Fruit fly (Drosophila melanogaster): ENCODE data around the gene Pdk1.
A peak's percentile ranks its signal among the peaks of the same experiment; 100 is the strongest.

The Pdk1 gene

dm6 chr3L:129311-129816 lies at the start of gene Pdk1:
TSS of gene Pdk1 (plus strand) at chr3L:129450.
- peak; percentile 20; the same call in 1 of the 2 replicates for TF ChIP-seq Ets98B (GFP tag; IDR thresholded peaks at IDR 0.05)
- TF ChIP-seq CG14655 (GFP tag; optimal IDR thresholded peaks at IDR 0.05), result no peak
- peak; percentile 34 for TF ChIP-seq gl (tag; optimal IDR thresholded peaks at IDR 0.05)
- peak; percentile 32; the same call in 1 of the 2 replicates for TF ChIP-seq CG32121 (GFP tag; IDR thresholded peaks at IDR 0.05)
- TF ChIP-seq CG13204 (GFP tag; optimal IDR thresholded peaks at IDR 0.05), result peak; percentile 22
- TF ChIP-seq CG34367 (tag; optimal IDR thresholded peaks at IDR 0.05), result no peak
- TF ChIP-seq CG17806 (tag; optimal IDR thresholded peaks at IDR 0.05), result no peak
- no peak for TF ChIP-seq CG8159 (tag; optimal IDR thresholded peaks at IDR 0.05)
- TF ChIP-seq fd96Ca (GFP tag; IDR thresholded peaks at IDR 0.05), result peak; percentile 59
- TF ChIP-seq rn (GFP tag; IDR thresholded peaks at IDR 0.05), result no peak
- TF ChIP-seq Snoo (tag; optimal IDR thresholded peaks at IDR 0.05), result peak; percentile 10
- TF ChIP-seq D1 (tag; optimal IDR thresholded peaks at IDR 0.05), result no peak
- TF ChIP-seq EcR (GFP tag; optimal IDR thresholded peaks at IDR 0.05), result peak; percentile 81
- TF ChIP-seq Pif1A (GFP tag; optimal IDR thresholded peaks at IDR 0.05), result no peak
- TF ChIP-seq CG12605 (GFP tag; IDR thresholded peaks at IDR 0.05), result peak; percentile 55; the same call in 1 of the 2 replicates
- no peak for TF ChIP-seq CG9948 (tag; optimal IDR thresholded peaks at IDR 0.05)
- TF ChIP-seq CG4496 (GFP tag; IDR thresholded peaks at IDR 0.05), result peak; percentile 52; the same call in 2 of the 3 replicates
- TF ChIP-seq CG10348 (GFP tag; IDR thresholded peaks at IDR 0.05), result no peak
- peak; percentile 25 for TF ChIP-seq Pif1B (GFP tag; optimal IDR thresholded peaks at IDR 0.05)
- no peak for TF ChIP-seq CG15710 (tag; optimal IDR thresholded peaks at IDR 0.05)
- TF ChIP-seq CG8301 (tag; optimal IDR thresholded peaks at IDR 0.05), result no peak

dm6 chr3L:82929-83328 lies 46.3 kb upstream of the Pdk1 start:
- TF ChIP-seq CG8159 (tag; optimal IDR thresholded peaks at IDR 0.05) (no peak), fd96Ca (GFP tag; IDR thresholded peaks at IDR 0.05) (no peak), gl (tag; optimal IDR thresholded peaks at IDR 0.05) (peak; percentile 11)

- TF ChIP-seq CG10348 (GFP tag; IDR thresholded peaks at IDR 0.05) (no peak), EcR (GFP tag; optimal IDR thresholded peaks at IDR 0.05) (peak; percentile 61), gl (tag; optimal IDR thresholded peaks at IDR 0.05) (peak; percentile 62), CG8159 (tag; optimal IDR thresholded peaks at IDR 0.05) (peak; percentile 46), rn (GFP tag; IDR thresholded peaks at IDR 0.05) (no peak), Pif1A (GFP tag; optimal IDR thresholded peaks at IDR 0.05) (peak; percentile 30), CG4496 (GFP tag; IDR thresholded peaks at IDR 0.05) (no peak), CG13204 (GFP tag; optimal IDR thresholded peaks at IDR 0.05) (peak; percentile 25), CG14655 (GFP tag; optimal IDR thresholded peaks at IDR 0.05) (peak; percentile 36), CG34367 (tag; optimal IDR thresholded peaks at IDR 0.05) (peak; percentile 19), Snoo (tag; optimal IDR thresholded peaks at IDR 0.05) (peak; percentile 14)
Observed at dm6 chr3L:85204-85811, 43.9 kb upstream of the Pdk1 start.

dm6 chr3L:86937-87336 lies 42.3 kb upstream of the Pdk1 start:
- TF ChIP-seq Ets98B (GFP tag; IDR thresholded peaks at IDR 0.05) (no peak), CG34367 (tag; optimal IDR thresholded peaks at IDR 0.05) (no peak), D1 (tag; optimal IDR thresholded peaks at IDR 0.05) (no peak), gl (tag; optimal IDR thresholded peaks at IDR 0.05) (no peak), CG13204 (GFP tag; optimal IDR thresholded peaks at IDR 0.05) (no peak), CG4496 (GFP tag; IDR thresholded peaks at IDR 0.05) (no peak), Snoo (tag; optimal IDR thresholded peaks at IDR 0.05) (no peak), EcR (GFP tag; optimal IDR thresholded peaks at IDR 0.05) (no peak), Pif1B (GFP tag; optimal IDR thresholded peaks at IDR 0.05) (no peak), CG10348 (GFP tag; IDR thresholded peaks at IDR 0.05) (no peak), rn (GFP tag; IDR thresholded peaks at IDR 0.05) (no peak), CG14655 (GFP tag; optimal IDR thresholded peaks at IDR 0.05) (no peak), CG15710 (tag; optimal IDR thresholded peaks at IDR 0.05) (no peak), CG12605 (GFP tag; IDR thresholded peaks at IDR 0.05) (no peak), CG9948 (tag; optimal IDR thresholded peaks at IDR 0.05) (no peak)

dm6 chr3L:90885-91284 lies 38.4 kb upstream of the Pdk1 start:
- TF ChIP-seq CG8301 (tag; optimal IDR thresholded peaks at IDR 0.05) (peak; percentile 26), EcR (GFP tag; optimal IDR thresholded peaks at IDR 0.05) (no peak)

dm6 chr3L:91933-92332 lies 37.3 kb upstream of the Pdk1 start:
- TF ChIP-seq CG10348 (GFP tag; IDR thresholded peaks at IDR 0.05), result no peak
- no peak for TF ChIP-seq CG15710 (tag; optimal IDR thresholded peaks at IDR 0.05)
- no peak for TF ChIP-seq CG8301 (tag; optimal IDR thresholded peaks at IDR 0.05)
- TF ChIP-seq Pif1A (GFP tag; optimal IDR thresholded peaks at IDR 0.05), result no peak
- TF ChIP-seq CG14655 (GFP tag; optimal IDR thresholded peaks at IDR 0.05), result no peak
- no peak for TF ChIP-seq CG34367 (tag; optimal IDR thresholded peaks at IDR 0.05)
- no peak for TF ChIP-seq CG32121 (GFP tag; IDR thresholded peaks at IDR 0.05)
- no peak for TF ChIP-seq D1 (tag; optimal IDR thresholded peaks at IDR 0.05)
- no peak for TF ChIP-seq Pif1B (GFP tag; optimal IDR thresholded peaks at IDR 0.05)
- TF ChIP-seq CG8159 (tag; optimal IDR thresholded peaks at IDR 0.05), result no peak
- no peak for TF ChIP-seq CG17806 (tag; optimal IDR thresholded peaks at IDR 0.05)
- no peak for TF ChIP-seq Snoo (tag; optimal IDR thresholded peaks at IDR 0.05)
- no peak for TF ChIP-seq rn (GFP tag; IDR thresholded peaks at IDR 0.05)
- no peak for TF ChIP-seq EcR (GFP tag; optimal IDR thresholded peaks at IDR 0.05)
- no peak for TF ChIP-seq CG13204 (GFP tag; optimal IDR thresholded peaks at IDR 0.05)
- no peak for TF ChIP-seq fd96Ca (GFP tag; IDR thresholded peaks at IDR 0.05)
- TF ChIP-seq gl (tag; optimal IDR thresholded peaks at IDR 0.05), result no peak
- no peak for TF ChIP-seq Ets98B (GFP tag; IDR thresholded peaks at IDR 0.05)

All from whole organism, pupa.